Fruit fly (Drosophila melanogaster) whole organism, wandering third instar larva: ENCODE results near the gene Mcm7.

ENCODE experiments used
- Dfd ChIP-seq: fragments of >200 bp; optimal IDR thresholded peaks from 2 replicates; lab custom pipeline; 2017; ENCODE audit warnings: missing biosample characterization, missing genetic modification characterization
- Jra ChIP-seq: sonication (Bioruptor generic); optimal IDR thresholded peaks from 2 replicates; lab custom pipeline; 2016; ENCODE audit warnings: missing biosample characterization, missing genetic modification characterization
- h ChIP-seq: fragments of 200-800 bp; sonication (Bioruptor generic); optimal IDR thresholded peaks from 3 replicates; lab custom pipeline; 2016; ENCODE audit warnings: missing biosample characterization, mild to moderate bottlenecking, missing genetic modification characterization
- woc ChIP-seq: sonication (Bioruptor generic); optimal IDR thresholded peaks from 2 replicates; lab custom pipeline; 2016; ENCODE audit warnings: missing biosample characterization, mild to moderate bottlenecking, missing genetic modification characterization

dm6 chr3L:8852907-8853306 is 38.5 kb upstream of the Mcm7 start:
- no peak for TF ChIP-seq h (GFP tag; lab: Kevin White, UChicago)
- TF ChIP-seq woc = no peak
- no peak for TF ChIP-seq Dfd (GFP tag; lab: Kevin White, UChicago)
- TF ChIP-seq Jra = no peak
